Fruit fly (Drosophila melanogaster): ENCODE measurements around the gene Pdss2.
A peak's percentile ranks its signal among the peaks of the same experiment; 100 is the strongest.

The Pdss2 gene

dm6 chr3L:21034281-21035221 lies 6.8 kb downstream of the Pdss2 start, which contains the start of gene siz (continued):
- TF ChIP-seq CG6254 (GFP tag; optimal IDR thresholded peaks at IDR 0.05), result no peak
- TF ChIP-seq chif (GFP tag; optimal IDR thresholded peaks at IDR 0.05), result peak in 1 of 2 experiments; percentile 15
- no peak for TF ChIP-seq CG11093 (GFP tag; IDR thresholded peaks at IDR 0.05)
- TF ChIP-seq prd (optimal IDR thresholded peaks at IDR 0.05), result no peak
- TF ChIP-seq prd (GFP tag; IDR thresholded peaks at IDR 0.05), result no peak
- TF ChIP-seq croc (GFP tag; conservative IDR thresholded peaks at IDR 0.05), result no peak

dm6 chr3L:21035231-21035630 lies 7.5 kb downstream of the Pdss2 start:
- TF ChIP-seq Elba2 (GFP tag; optimal IDR thresholded peaks at IDR 0.05) (peak; percentile 96), Ada2b (GFP tag; IDR thresholded peaks at IDR 0.05) (no peak), Rx (GFP tag; IDR thresholded peaks at IDR 0.05) (no peak), insv (GFP tag; optimal IDR thresholded peaks at IDR 0.05) (peak in 1 of 2 experiments; percentile 70), sens (GFP tag) (peak; percentile 4), CG9876 (GFP tag; optimal IDR thresholded peaks at IDR 0.05) (no peak)

dm6 chr3L:21036257-21036957 lies 8.7 kb downstream of the Pdss2 start:
- TF ChIP-seq CG11247 (GFP tag; IDR thresholded peaks at IDR 0.05) (no peak), gsb (GFP tag; IDR thresholded peaks at IDR 0.05) (no peak), CG7987 (GFP tag; optimal IDR thresholded peaks at IDR 0.05) (peak; percentile 23), lov (optimal IDR thresholded peaks at IDR 0.05) (no peak), lov (GFP tag; IDR thresholded peaks at IDR 0.05) (no peak), MBD-R2 (GFP tag; IDR thresholded peaks at IDR 0.05) (no peak), bab2 (GFP tag; optimal IDR thresholded peaks at IDR 0.05) (no peak), CG7786 (GFP tag; optimal IDR thresholded peaks at IDR 0.05) (no peak), Rfx (GFP tag; IDR thresholded peaks at IDR 0.05) (no peak), grn (GFP tag; optimal IDR thresholded peaks at IDR 0.05) (peak; percentile 87), CG10959 (GFP tag; IDR thresholded peaks at IDR 0.05) (no peak), Six4 (GFP tag; optimal IDR thresholded peaks at IDR 0.05) (no peak), Bgb (GFP tag; IDR thresholded peaks at IDR 0.05; ENCODE audit: partially characterized antibody) (peak; percentile 12; the same call in 1 of the 2 replicates), Usf (GFP tag; optimal IDR thresholded peaks at IDR 0.05) (no peak), Atf-2 (GFP tag; optimal IDR thresholded peaks at IDR 0.05) (no peak), cwo (GFP tag; optimal IDR thresholded peaks at IDR 0.05) (peak; percentile 30), CG6689 (GFP tag; IDR thresholded peaks at IDR 0.05) (no peak), CG2889 (GFP tag; IDR thresholded peaks at IDR 0.05) (no peak), Ets97D (GFP tag; optimal IDR thresholded peaks at IDR 0.05) (no peak), CG34376 (GFP tag; optimal IDR thresholded peaks at IDR 0.05) (peak; percentile 87), Dref (GFP tag; IDR thresholded peaks at IDR 0.05) (no peak), sens (GFP tag) (peak; percentile 62), caup (GFP tag; optimal IDR thresholded peaks at IDR 0.05; ENCODE audit: severe bottlenecking) (peak; percentile 51), Ets65A (GFP tag) (no peak), CG13296 (GFP tag; optimal IDR thresholded peaks at IDR 0.05) (peak; percentile 39), zen (tag; optimal IDR thresholded peaks at IDR 0.05) (peak; percentile 18), kah (GFP tag; optimal IDR thresholded peaks at IDR 0.05) (no peak), ken (GFP tag; IDR thresholded peaks at IDR 0.05) (no peak), Med (GFP tag) (peak; percentile 75), sob (GFP tag; IDR thresholded peaks at IDR 0.05) (no peak), CG6254 (GFP tag; optimal IDR thresholded peaks at IDR 0.05) (peak; percentile 30), Xrp1 (GFP tag; IDR thresholded peaks at IDR 0.05) (0 out of 2 replicates have a peak, but pooled peaks have one; percentile 30), onecut (GFP tag; IDR thresholded peaks at IDR 0.05) (no peak), CG11696 (GFP tag; IDR thresholded peaks at IDR 0.05) (peak; percentile 64), mirr (GFP tag; optimal IDR thresholded peaks at IDR 0.05) (peak; percentile 98), CG17568 (GFP tag; optimal IDR thresholded peaks at IDR 0.05) (peak; percentile 7)
